Worm (Caenorhabditis elegans) whole organism, young adult: ENCODE results near the gene Y39A1A.9.
A peak's percentile ranks its signal among the peaks of the same experiment; 100 is the strongest.

ENCODE experiments used
- D2030.7 ChIP-seq: fragments of 200-800 bp; sonication (Bioruptor generic); IDR thresholded peaks from 2 replicates; pipeline ENCODE4 v1.3.6; 2022; ENCODE audit warnings: missing genetic modification reagents, missing genetic modification characterization, missing compliant biosample characterization
- F33H1.4 ChIP-seq: fragments of 200-800 bp; sonication (Bioruptor generic); IDR thresholded peaks from 2 replicates; pipeline ENCODE4 v1.3.6; 2022; ENCODE audit warnings: missing genetic modification reagents, missing genetic modification characterization, missing compliant biosample characterization
- F49E8.2 ChIP-seq: sonication (generic microtip); optimal IDR thresholded peaks from 3 replicates; lab custom pipeline; 2017; ENCODE audit warnings: missing genetic modification characterization, mild to moderate bottlenecking, missing compliant biosample characterization, antibody characterized with exemption, moderate library complexity; ENCODE audit not compliant: insufficient read depth
- T26A5.8 ChIP-seq: sonication (generic microtip); optimal IDR thresholded peaks from 2 replicates; lab custom pipeline; 2016; ENCODE audit warnings: missing genetic modification characterization, missing compliant biosample characterization
- Y67H2A.10 ChIP-seq: fragments of 200-800 bp; sonication (Bioruptor generic); conservative IDR thresholded peaks from 2 replicates; pipeline ENCODE4 v1.3.6; 2022; ENCODE audit warnings: missing genetic modification reagents, missing genetic modification characterization, missing compliant biosample characterization
- aptf-2 ChIP-seq: fragments of 200-800 bp; sonication (Bioruptor generic); conservative IDR thresholded peaks from 2 replicates; pipeline ENCODE4 v1.3.6; 2022; ENCODE audit warnings: missing genetic modification reagents, missing genetic modification characterization, missing compliant biosample characterization
- attf-5 ChIP-seq: fragments of 200-800 bp; sonication (Bioruptor generic); optimal IDR thresholded peaks from 2 replicates; lab custom pipeline; 2018; ENCODE audit warnings: mild to moderate bottlenecking, missing genetic modification characterization, missing compliant biosample characterization
- ccch-3 ChIP-seq: fragments of 200-800 bp; sonication (Bioruptor generic); optimal IDR thresholded peaks from 2 replicates; lab custom pipeline; 2018; ENCODE audit warnings: mild to moderate bottlenecking, missing genetic modification characterization, missing compliant biosample characterization
- cebp-1 ChIP-seq, 2 experiments: fragments of 200-800 bp in 1 of 2; sonication (Bioruptor generic) in 1 of 2; sonication (generic microtip) in 1 of 2; IDR thresholded peaks in 1 of 2; optimal IDR thresholded peaks in 1 of 2; 2 replicates each; pipeline versions ENCODE4 v1.3.6 to Lab custom; 2017 to 2022; ENCODE audit warnings: missing compliant biosample characterization in 2 of 2, missing genetic modification characterization in 2 of 2, mild to moderate bottlenecking in 1 of 2, missing genetic modification reagents in 1 of 2, moderate library complexity in 1 of 2
- cebp-2 ChIP-seq: fragments of 200-800 bp; sonication (Bioruptor generic); IDR thresholded peaks from 2 replicates; pipeline ENCODE4 v1.3.6; 2022; ENCODE audit warnings: missing genetic modification characterization, missing compliant biosample characterization
- ceh-100 ChIP-seq: fragments of 200-800 bp; sonication (Bioruptor generic); IDR thresholded peaks from 2 replicates; pipeline ENCODE4 v1.3.6; 2022; ENCODE audit warnings: missing genetic modification reagents, missing genetic modification characterization, missing compliant biosample characterization
- ceh-79 ChIP-seq: sonication (generic microtip); optimal IDR thresholded peaks from 2 replicates; lab custom pipeline; 2017; ENCODE audit warnings: mild to moderate bottlenecking, missing genetic modification characterization, missing compliant biosample characterization
- die-1 ChIP-seq: sonication (generic microtip); optimal IDR thresholded peaks from 2 replicates; lab custom pipeline; 2016; ENCODE audit warnings: missing genotype, mild to moderate bottlenecking, missing genetic modification characterization, missing compliant biosample characterization
- dox-1 ChIP-seq: fragments of 200-800 bp; sonication (Bioruptor generic); IDR thresholded peaks from 2 replicates; pipeline ENCODE4 v1.3.6; 2022; ENCODE audit warnings: missing genetic modification reagents, missing genetic modification characterization, missing compliant biosample characterization
- dpl-1 ChIP-seq: fragments of 150-350 bp; optimal IDR thresholded peaks from 2 replicates; lab custom pipeline; 2014; ENCODE audit warnings: missing biosample characterization, missing genetic modification reagents, missing genetic modification characterization
- egrh-3 ChIP-seq: fragments of 200-800 bp; sonication (Bioruptor generic); IDR thresholded peaks from 2 replicates; pipeline ENCODE4 v1.3.6; 2022; ENCODE audit warnings: missing genetic modification reagents, missing genetic modification characterization, missing compliant biosample characterization
- fkh-3 ChIP-seq: sonication (generic microtip); optimal IDR thresholded peaks from 2 replicates; lab custom pipeline; 2016; ENCODE audit warnings: mild to moderate bottlenecking, missing genetic modification characterization, missing compliant biosample characterization
- him-1 ChIP-seq: sonication (generic microtip); optimal IDR thresholded peaks from 2 replicates; lab custom pipeline; 2016; ENCODE audit warnings: missing genotype, missing genetic modification reagents, missing genetic modification characterization, missing compliant biosample characterization
- hmg-1.2 ChIP-seq: fragments of 200-800 bp; sonication (Bioruptor generic); IDR thresholded peaks from 2 replicates; pipeline ENCODE4 v1.3.6; 2022; ENCODE audit warnings: missing genetic modification reagents, missing genetic modification characterization, missing compliant biosample characterization
- lin-35 ChIP-seq, 3 experiments: fragments of 150-350 bp in 2 of 3; sonication (generic microtip) in 1 of 3; optimal IDR thresholded peaks; 2 replicates each; lab custom pipeline; 2014 to 2018; ENCODE audit warnings: missing biosample characterization in 3 of 3, missing genetic modification characterization in 3 of 3, missing genetic modification reagents in 3 of 3
- lin-54 ChIP-seq: fragments of 200-800 bp; sonication (Bioruptor generic); optimal IDR thresholded peaks from 2 replicates; lab custom pipeline; 2018; ENCODE audit warnings: mild to moderate bottlenecking, missing genetic modification characterization, missing compliant biosample characterization
- lsl-1 ChIP-seq: fragments of 200-800 bp; sonication (Bioruptor generic); optimal IDR thresholded peaks from 2 replicates; lab custom pipeline; 2018; ENCODE audit warnings: mild to moderate bottlenecking, missing genetic modification characterization, moderate library complexity, missing compliant biosample characterization
- madf-3 ChIP-seq: fragments of 200-800 bp; sonication (Bioruptor generic); IDR thresholded peaks from 2 replicates; pipeline ENCODE4 v1.3.6; 2022; ENCODE audit warnings: missing genetic modification reagents, missing genetic modification characterization, missing compliant biosample characterization
- mes-4 ChIP-seq: sonication (generic microtip); optimal IDR thresholded peaks from 2 replicates; lab custom pipeline; 2016; ENCODE audit warnings: missing genotype, missing genetic modification characterization, missing compliant biosample characterization
- nfya-2 ChIP-seq: fragments of 200-800 bp; sonication (Bioruptor generic); IDR thresholded peaks from 2 replicates; pipeline ENCODE4 v1.3.6; 2022; ENCODE audit warnings: missing genetic modification reagents, missing genetic modification characterization, missing compliant biosample characterization
- nfyb-1 ChIP-seq: fragments of 200-800 bp; sonication (Bioruptor generic); IDR thresholded peaks from 2 replicates; pipeline ENCODE4 v1.3.6; 2022; ENCODE audit warnings: missing genetic modification reagents, missing genetic modification characterization, missing compliant biosample characterization
- nhr-120 ChIP-seq: fragments of 200-800 bp; sonication (Bioruptor generic); IDR thresholded peaks from 2 replicates; pipeline ENCODE4 v1.3.6; 2022; ENCODE audit warnings: missing genetic modification characterization, missing compliant biosample characterization
- nhr-80 ChIP-seq: sonication (generic microtip); optimal IDR thresholded peaks from 2 replicates; lab custom pipeline; 2016; ENCODE audit warnings: missing genetic modification characterization, missing compliant biosample characterization
- pbrm-1 ChIP-seq: fragments of 200-800 bp; sonication (Bioruptor generic); IDR thresholded peaks from 2 replicates; pipeline ENCODE4 v1.3.6; 2022; ENCODE audit warnings: missing genetic modification reagents, missing genetic modification characterization, missing compliant biosample characterization
- pha-4 ChIP-seq: fragments of 150-350 bp; sonication (generic microtip); optimal IDR thresholded peaks from 2 replicates; lab custom pipeline; 2014; ENCODE audit warnings: missing biosample characterization, missing genetic modification reagents, missing genetic modification characterization
- rec-8 ChIP-seq, 2 experiments: sonication (generic microtip); optimal IDR thresholded peaks; 2 replicates each; lab custom pipeline; 2016; ENCODE audit warnings: mild to moderate bottlenecking in 2 of 2, missing genetic modification characterization in 2 of 2, missing genetic modification reagents in 2 of 2, missing genotype in 2 of 2, missing biosample characterization in 1 of 2, missing compliant biosample characterization in 1 of 2, moderate library complexity in 1 of 2
- somi-1 ChIP-seq: fragments of 200-800 bp; sonication (Bioruptor generic); optimal IDR thresholded peaks from 2 replicates; lab custom pipeline; 2018; ENCODE audit warnings: mild to moderate bottlenecking, missing genetic modification characterization, missing compliant biosample characterization
- tlf-1 ChIP-seq: fragments of 200-800 bp; sonication (Bioruptor generic); optimal IDR thresholded peaks from 2 replicates; lab custom pipeline; 2018; ENCODE audit warnings: mild to moderate bottlenecking, missing genetic modification characterization, missing compliant biosample characterization
- zim-3 ChIP-seq: sonication (generic microtip); optimal IDR thresholded peaks from 2 replicates; lab custom pipeline; 2017; ENCODE audit warnings: mild to moderate bottlenecking, missing genetic modification characterization, moderate library complexity, missing compliant biosample characterization
- ztf-22 ChIP-seq: fragments of 200-800 bp; sonication (Bioruptor generic); optimal IDR thresholded peaks from 2 replicates; lab custom pipeline; 2018; ENCODE audit warnings: mild to moderate bottlenecking, missing genetic modification characterization, moderate library complexity, missing compliant biosample characterization
- ztf-25 ChIP-seq: fragments of 200-800 bp; sonication (Bioruptor generic); IDR thresholded peaks from 2 replicates; pipeline ENCODE4 v1.3.6; 2022; ENCODE audit warnings: missing genetic modification reagents, missing genetic modification characterization, missing compliant biosample characterization

Y39A1A.9 gene

DNA sequence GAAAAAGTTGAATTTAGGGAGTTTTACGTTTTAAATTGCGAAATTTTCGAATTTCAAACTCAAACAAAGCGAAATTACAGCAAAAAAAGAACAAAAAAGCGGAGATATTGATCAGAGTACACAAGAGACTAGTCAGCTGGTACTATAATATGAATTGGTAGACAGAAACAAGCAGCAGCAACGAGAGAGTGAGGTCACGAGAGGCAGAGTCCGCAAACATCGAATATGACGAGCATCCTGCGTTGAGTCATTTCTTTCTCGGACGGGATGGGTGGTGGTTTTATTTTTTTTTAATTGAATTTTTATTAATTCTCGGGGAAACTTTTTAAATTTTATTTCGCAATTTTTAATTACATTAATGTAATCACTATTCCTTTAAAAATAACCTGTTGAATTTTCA, 33.6 kb downstream of the Y39A1A.9 start (continued):
- no peak for TF ChIP-seq ztf-25 (GFP tag; lab: Robert Waterston, UW)
- TF ChIP-seq ceh-79: no peak
- TF ChIP-seq nhr-80: peak; percentile 70
- no peak for TF ChIP-seq T26A5.8 (tag; lab: Kevin White, UChicago)
- TF ChIP-seq egrh-3: no peak
- TF ChIP-seq attf-5 (GFP tag; lab: Kevin White, UChicago): peak; percentile 89

DNA sequence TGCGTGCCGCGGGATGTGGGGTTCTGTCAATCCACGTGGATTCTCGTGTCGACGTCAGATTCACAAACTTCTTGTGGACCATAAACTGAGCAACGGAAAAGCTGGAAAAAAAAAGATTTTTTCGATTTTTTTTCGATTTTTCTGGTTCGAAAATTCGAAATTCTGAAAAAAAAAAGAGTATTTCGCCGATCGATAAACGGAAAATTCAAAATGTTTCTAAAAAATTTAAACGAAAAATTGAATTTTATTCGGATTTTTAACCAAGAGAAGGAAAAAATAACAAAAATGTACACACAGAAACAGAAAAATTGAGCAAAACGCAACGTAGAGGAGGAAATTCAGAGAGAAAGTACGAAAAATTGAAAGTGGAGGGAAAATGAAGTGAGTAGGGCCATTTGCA, 36.9 kb downstream of the Y39A1A.9 start, which contains the start of gene Y39A1A.3:
Gene Y39A1A.3, minus strand, starts transcription at position 101 of the 400 bp plus-strand sequence.
- TF ChIP-seq die-1 (no peak), cebp-1 (GFP tag; IDR thresholded peaks at IDR 0.05; lab: Robert Waterston, UW) (no peak), cebp-1 (tag; optimal IDR thresholded peaks at IDR 0.05; lab: Kevin White, UChicago) (peak; percentile 14)

DNA sequence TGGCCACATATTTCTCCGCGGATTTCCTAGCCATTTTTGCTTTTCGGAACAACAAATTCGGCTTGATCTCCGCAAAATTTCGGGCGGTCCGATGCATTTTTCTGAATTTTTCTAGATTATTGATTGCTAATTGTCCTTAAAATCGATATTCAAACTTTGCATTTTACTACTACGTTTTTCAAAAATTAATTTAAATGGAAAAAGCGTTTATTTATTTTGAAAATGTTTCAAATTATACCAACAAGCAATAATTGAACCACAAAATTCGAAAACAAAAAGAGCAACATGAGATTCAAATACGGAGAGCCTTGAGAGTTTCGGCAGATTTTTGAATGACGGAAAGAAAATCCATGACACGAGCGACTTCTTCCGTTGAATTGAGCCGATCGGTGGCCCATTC, 38.2 kb downstream of the Y39A1A.9 start, which contains the start of gene Y45F3A.9:
Gene Y45F3A.9, minus strand, starts transcription at position 101 of the 400 bp plus-strand sequence.
- TF ChIP-seq ztf-25 (GFP tag; lab: Robert Waterston, UW) (no peak), pha-4 (tag; lab: Kevin White, UChicago) (no peak), F49E8.2 (tag; lab: Kevin White, UChicago) (no peak), rec-8 (tag; optimal IDR thresholded peaks at IDR 0.05; lab: Kevin White, UChicago) (no peak), dox-1 (GFP tag; lab: Robert Waterston, UW) (no peak), him-1 (tag; lab: Kevin White, UChicago) (no peak), fkh-3 (tag; lab: Kevin White, UChicago) (no peak), ccch-3 (GFP tag; lab: Kevin White, UChicago) (no peak), zim-3 (no peak), ztf-22 (no peak), mes-4 (no peak), hmg-1.2 (no peak), madf-3 (GFP tag; lab: Robert Waterston, UW) (no peak), nfyb-1 (GFP tag; lab: Robert Waterston, UW) (no peak), F33H1.4 (no peak), aptf-2 (GFP tag; lab: Robert Waterston, UW) (no peak), nfya-2 (GFP tag; lab: Robert Waterston, UW) (no peak), nhr-120 (no peak), lin-54 (GFP tag; lab: Kevin White, UChicago) (no peak)
- TF ChIP-seq, all 124 proteins: peak for 0

DNA sequence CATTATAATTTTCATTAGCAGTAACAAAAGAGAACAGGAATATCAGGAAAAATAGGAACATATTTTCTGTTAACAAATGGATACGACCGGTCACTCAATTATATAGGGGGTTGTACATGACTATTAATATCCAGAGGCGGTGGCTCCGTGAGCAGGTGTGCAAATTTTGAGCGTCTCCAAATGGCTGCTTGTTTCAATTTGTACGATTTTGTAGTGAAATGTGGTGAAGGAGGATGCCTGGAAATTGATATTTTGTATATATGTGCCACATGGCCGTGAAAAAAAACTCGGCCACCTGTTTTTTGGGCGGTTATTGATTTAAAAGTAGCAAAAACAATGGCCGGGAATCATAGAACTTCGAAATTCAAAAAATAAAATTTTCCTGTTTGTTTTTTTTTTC, 40.6 kb downstream of the Y39A1A.9 start, which contains the start of gene Y45F3A.8:
Gene Y45F3A.8, minus strand, starts transcription at position 101 of the 400 bp plus-strand sequence.
- TF ChIP-seq tlf-1: no peak
- no peak for TF ChIP-seq pbrm-1 (GFP tag; lab: Robert Waterston, UW)
- TF ChIP-seq cebp-2 (GFP tag; lab: Robert Waterston, UW): no peak
- no peak for TF ChIP-seq somi-1 (GFP tag; lab: Kevin White, UChicago)
- no peak for TF ChIP-seq ceh-100 (GFP tag; lab: Robert Waterston, UW)
- TF ChIP-seq lin-35 (GFP tag; optimal IDR thresholded peaks at IDR 0.05; lab: Kevin White, UChicago): no peak
- TF ChIP-seq D2030.7: no peak
- TF ChIP-seq lsl-1: no peak
- no peak for TF ChIP-seq Y67H2A.10 (GFP tag; lab: Robert Waterston, UW)
- TF ChIP-seq dpl-1 (GFP tag; lab: Kevin White, UChicago): no peak
